Worm (Caenorhabditis elegans) whole organism, L4 larva: Measurements from ENCODE around the gene swsn-6.

Experiments
- F10B5.3 ChIP-seq: sonication (generic microtip); optimal IDR thresholded peaks from 2 replicates; lab custom pipeline; 2016; ENCODE audit warnings: mild to moderate bottlenecking, missing genetic modification characterization, missing compliant biosample characterization
- F37D6.2 ChIP-seq: sonication (generic microtip); optimal IDR thresholded peaks from 2 replicates; lab custom pipeline; 2016; ENCODE audit warnings: mild to moderate bottlenecking, missing genetic modification characterization, missing compliant biosample characterization
- R02D3.7 ChIP-seq: fragments of 150-350 bp; sonication (generic microtip); optimal IDR thresholded peaks from 3 replicates; lab custom pipeline; 2014; ENCODE audit warnings: missing biosample characterization, missing genetic modification characterization
- T20F7.1 ChIP-seq: fragments of 200-800 bp; sonication (Bioruptor generic); optimal IDR thresholded peaks from 2 replicates; lab custom pipeline; 2018; ENCODE audit warnings: mild to moderate bottlenecking, missing genetic modification characterization, missing compliant biosample characterization
- T26A8.4 ChIP-seq: fragments of 200-800 bp; sonication (Bioruptor generic); IDR thresholded peaks from 2 replicates; pipeline ENCODE4 v1.3.6; 2022; ENCODE audit warnings: missing genetic modification characterization, missing compliant biosample characterization
- ZK337.2 ChIP-seq: fragments of 200-800 bp; sonication (Bioruptor generic); IDR thresholded peaks from 2 replicates; pipeline ENCODE4 v1.3.6; 2022; ENCODE audit warnings: missing genetic modification reagents, missing genetic modification characterization, missing compliant biosample characterization
- ZK546.5 ChIP-seq, 2 experiments: sonication (generic microtip); optimal IDR thresholded peaks; 2 replicates each; lab custom pipeline; 2017; ENCODE audit warnings: missing biosample characterization in 2 of 2, missing genetic modification characterization in 2 of 2
- aha-1 ChIP-seq: fragments of 150-350 bp; peaks from one replicate; lab custom pipeline; 2014; ENCODE audit warnings: missing biosample characterization, missing genetic modification characterization
- aly-2 ChIP-seq: sonication (generic microtip); optimal IDR thresholded peaks from 2 replicates; lab custom pipeline; 2018; ENCODE audit warnings: missing biosample characterization, missing genetic modification characterization
- ceh-28 ChIP-seq: fragments of 150-350 bp; optimal IDR thresholded peaks from 2 replicates; lab custom pipeline; 2014; ENCODE audit warnings: missing biosample characterization, missing genetic modification reagents, missing genetic modification characterization
- ceh-32 ChIP-seq: sonication (generic microtip); optimal IDR thresholded peaks from 2 replicates; lab custom pipeline; 2016; ENCODE audit warnings: mild to moderate bottlenecking, missing genetic modification characterization, missing compliant biosample characterization; ENCODE audit not compliant: poor library complexity
- ceh-44 ChIP-seq: fragments of 200-800 bp; sonication (Bioruptor generic); IDR thresholded peaks from 2 replicates; pipeline ENCODE4 v1.3.6; 2022; ENCODE audit warnings: missing genetic modification reagents, missing genetic modification characterization, missing compliant biosample characterization
- ceh-62 ChIP-seq: sonication (generic microtip); optimal IDR thresholded peaks from 2 replicates; lab custom pipeline; 2017; ENCODE audit warnings: missing biosample characterization, missing genetic modification characterization
- cey-2 ChIP-seq: sonication (generic microtip); optimal IDR thresholded peaks from 3 replicates; lab custom pipeline; 2017; ENCODE audit warnings: missing genetic modification characterization, mild to moderate bottlenecking, missing compliant biosample characterization, antibody characterized with exemption, borderline replicate concordance; ENCODE audit not compliant: insufficient read depth
- dmd-9 ChIP-seq: fragments of 200-800 bp; sonication (Bioruptor generic); IDR thresholded peaks from 2 replicates; pipeline ENCODE4 v1.3.6; 2022; ENCODE audit warnings: missing genetic modification reagents, missing genetic modification characterization, missing compliant biosample characterization
- duxl-1 ChIP-seq: sonication (generic microtip); optimal IDR thresholded peaks from 2 replicates; lab custom pipeline; 2016; ENCODE audit warnings: mild to moderate bottlenecking, missing genetic modification characterization, moderate library complexity, missing compliant biosample characterization; ENCODE audit not compliant: poor library complexity
- dve-1 ChIP-seq: sonication (generic microtip); optimal IDR thresholded peaks from 2 replicates; lab custom pipeline; 2017; ENCODE audit warnings: antibody characterized with exemption, mild to moderate bottlenecking, missing genetic modification characterization, missing compliant biosample characterization; ENCODE audit not compliant: insufficient read depth
- egl-27 ChIP-seq: sonication (generic microtip); optimal IDR thresholded peaks from 3 replicates; lab custom pipeline; 2017; ENCODE audit warnings: missing biosample characterization, missing genetic modification reagents, missing genetic modification characterization
- fos-1 ChIP-seq: fragments of 150-350 bp; optimal IDR thresholded peaks from 2 replicates; lab custom pipeline; 2014; ENCODE audit warnings: missing biosample characterization, missing genetic modification characterization
- gei-8 ChIP-seq: fragments of 200-800 bp; sonication (Bioruptor generic); optimal IDR thresholded peaks from 2 replicates; lab custom pipeline; 2018; ENCODE audit warnings: mild to moderate bottlenecking, missing genetic modification characterization, missing compliant biosample characterization
- hif-1 ChIP-seq, 2 experiments: sonication (generic microtip); optimal IDR thresholded peaks; 2 replicates each; lab custom pipeline; 2016 to 2017; ENCODE audit warnings: missing compliant biosample characterization in 2 of 2, missing genetic modification characterization in 2 of 2, missing genetic modification reagents in 2 of 2, missing genotype in 2 of 2, mild to moderate bottlenecking in 1 of 2
- hlh-11 ChIP-seq: fragments of 200-800 bp; sonication (Bioruptor generic); optimal IDR thresholded peaks from 2 replicates; lab custom pipeline; 2018; ENCODE audit warnings: mild to moderate bottlenecking, missing genetic modification characterization, missing compliant biosample characterization
- hmg-1.1 ChIP-seq: fragments of 200-800 bp; sonication (Bioruptor generic); IDR thresholded peaks from 2 replicates; pipeline ENCODE4 v1.3.6; 2022; ENCODE audit warnings: missing genetic modification reagents, missing genetic modification characterization, missing compliant biosample characterization
- lim-7 ChIP-seq: fragments of 200-800 bp; sonication (Bioruptor generic); IDR thresholded peaks from 2 replicates; pipeline ENCODE4 v1.3.6; 2022; ENCODE audit warnings: missing genetic modification characterization, missing compliant biosample characterization
- lin-15B ChIP-seq: fragments of 150-350 bp; sonication (generic microtip); optimal IDR thresholded peaks from 3 replicates; lab custom pipeline; 2014; ENCODE audit warnings: missing biosample characterization, missing genetic modification characterization
- lin-38 ChIP-seq: fragments of 200-800 bp; sonication (Bioruptor generic); IDR thresholded peaks from 2 replicates; pipeline ENCODE4 v1.3.6; 2022; ENCODE audit warnings: missing genetic modification reagents, missing genetic modification characterization, missing compliant biosample characterization
- lin-39 ChIP-seq: fragments of 150-350 bp; optimal IDR thresholded peaks from 2 replicates; lab custom pipeline; 2014; ENCODE audit warnings: missing biosample characterization, missing genetic modification reagents, missing genetic modification characterization
- lsy-2 ChIP-seq, 2 experiments: fragments of 150-350 bp in 1 of 2; sonication (generic microtip) in 1 of 2; optimal IDR thresholded peaks; 2 replicates each; lab custom pipeline; 2014 to 2017; ENCODE audit warnings: missing biosample characterization in 2 of 2, missing genetic modification characterization in 2 of 2
- madf-9 ChIP-seq: fragments of 200-800 bp; sonication (Bioruptor generic); conservative IDR thresholded peaks from 2 replicates; pipeline ENCODE4 v1.3.6; 2022; ENCODE audit warnings: missing genetic modification reagents, missing genetic modification characterization, missing compliant biosample characterization
- mep-1 ChIP-seq: fragments of 150-350 bp; sonication (generic microtip); optimal IDR thresholded peaks from 3 replicates; lab custom pipeline; 2014; ENCODE audit warnings: missing biosample characterization, missing genetic modification characterization
- mes-2 ChIP-seq: sonication (generic microtip); optimal IDR thresholded peaks from 2 replicates; lab custom pipeline; 2016; ENCODE audit warnings: missing genotype, mild to moderate bottlenecking, missing genetic modification characterization, missing compliant biosample characterization; ENCODE audit not compliant: poor library complexity, severe bottlenecking
- mxl-2 ChIP-seq: fragments of 200-800 bp; sonication (Bioruptor generic); conservative IDR thresholded peaks from 2 replicates; pipeline ENCODE4 v1.3.6; 2022; ENCODE audit warnings: missing genetic modification reagents, missing genetic modification characterization, missing compliant biosample characterization
- mxl-3 ChIP-seq: fragments of 200-800 bp; sonication (Bioruptor generic); optimal IDR thresholded peaks from 2 replicates; lab custom pipeline; 2018; ENCODE audit warnings: mild to moderate bottlenecking, missing genetic modification characterization, missing compliant biosample characterization
- nhr-10 ChIP-seq: fragments of 150-350 bp; optimal IDR thresholded peaks from 2 replicates; lab custom pipeline; 2014; ENCODE audit warnings: missing biosample characterization, missing genetic modification characterization
- nhr-102 ChIP-seq: sonication (generic microtip); optimal IDR thresholded peaks from 2 replicates; lab custom pipeline; 2016; ENCODE audit warnings: mild to moderate bottlenecking, missing genetic modification characterization, moderate library complexity, missing compliant biosample characterization
- nhr-11 ChIP-seq: fragments of 150-350 bp; optimal IDR thresholded peaks from 2 replicates; lab custom pipeline; 2014; ENCODE audit warnings: missing biosample characterization, missing genetic modification characterization
- nhr-42 ChIP-seq: fragments of 200-800 bp; sonication (Bioruptor generic); IDR thresholded peaks from 2 replicates; pipeline ENCODE4 v1.3.6; 2022; ENCODE audit warnings: missing genetic modification characterization, missing compliant biosample characterization
- nhr-77 ChIP-seq: fragments of 150-350 bp; optimal IDR thresholded peaks from 2 replicates; lab custom pipeline; 2014; ENCODE audit warnings: missing biosample characterization, missing genetic modification characterization
- pha-4 ChIP-seq, 2 experiments: fragments of 150-350 bp in 1 of 2; fragments of 200-800 bp in 1 of 2; sonication (Bioruptor generic) in 1 of 2; IDR thresholded peaks in 1 of 2; optimal IDR thresholded peaks in 1 of 2; 2 replicates each; pipeline versions ENCODE4 v1.3.6 to Lab custom; 2014 to 2022; ENCODE audit warnings: missing genetic modification characterization in 2 of 2, missing genetic modification reagents in 2 of 2, missing biosample characterization in 1 of 2, missing compliant biosample characterization in 1 of 2
- php-3 ChIP-seq: fragments of 200-800 bp; sonication (Bioruptor generic); IDR thresholded peaks from 2 replicates; pipeline ENCODE4 v1.3.6; 2022; ENCODE audit warnings: missing genetic modification reagents, missing genetic modification characterization, missing compliant biosample characterization
- rbr-2 ChIP-seq: sonication (generic microtip); optimal IDR thresholded peaks from 2 replicates; lab custom pipeline; 2016; ENCODE audit warnings: missing genotype, missing genetic modification characterization, missing compliant biosample characterization
- set-16 ChIP-seq: fragments of 200-800 bp; sonication (Bioruptor generic); IDR thresholded peaks from 2 replicates; pipeline ENCODE4 v1.3.6; 2022; ENCODE audit warnings: missing genetic modification reagents, missing genetic modification characterization, missing compliant biosample characterization
- snpc-1.2 ChIP-seq: fragments of 200-800 bp; sonication (Bioruptor generic); IDR thresholded peaks from 2 replicates; pipeline ENCODE4 v1.3.6; 2022; ENCODE audit warnings: missing genetic modification reagents, missing genetic modification characterization, missing compliant biosample characterization
- unc-130 ChIP-seq: sonication (generic microtip); optimal IDR thresholded peaks from 2 replicates; lab custom pipeline; 2016; ENCODE audit warnings: missing genetic modification reagents, missing genetic modification characterization, missing compliant biosample characterization
- unc-39 ChIP-seq: sonication (generic microtip); optimal IDR thresholded peaks from 2 replicates; lab custom pipeline; 2017; ENCODE audit warnings: missing biosample characterization, missing genetic modification characterization
- unc-62 ChIP-seq, 3 experiments: fragments of 150-350 bp in 1 of 3; sonication (generic microtip); optimal IDR thresholded peaks in 2 of 3; peaks in 1 of 3; 1 replicate in 1 of 3; 2 replicates in 2 of 3; lab custom pipeline; 2014 to 2017; ENCODE audit warnings: missing biosample characterization in 3 of 3, missing genetic modification characterization in 3 of 3, missing genetic modification reagents in 3 of 3, missing genotype in 1 of 3
- vab-7 ChIP-seq: fragments of 200-800 bp; sonication (Bioruptor generic); IDR thresholded peaks from 2 replicates; pipeline ENCODE4 v1.3.6; 2022; ENCODE audit warnings: missing genetic modification reagents, missing genetic modification characterization, missing compliant biosample characterization
- zfp-3 ChIP-seq: fragments of 200-800 bp; sonication (Bioruptor generic); conservative IDR thresholded peaks from 2 replicates; pipeline ENCODE4 v1.3.6; 2022; ENCODE audit warnings: missing genetic modification reagents, missing genetic modification characterization, missing compliant biosample characterization
- ztf-11 ChIP-seq: fragments of 150-350 bp; optimal IDR thresholded peaks from 2 replicates; lab custom pipeline; 2014; ENCODE audit warnings: missing biosample characterization, missing genetic modification characterization
- ztf-7 ChIP-seq: fragments of 150-350 bp; optimal IDR thresholded peaks from 2 replicates; lab custom pipeline; 2014; ENCODE audit warnings: missing biosample characterization, missing genetic modification characterization

swsn-6 gene

DNA sequence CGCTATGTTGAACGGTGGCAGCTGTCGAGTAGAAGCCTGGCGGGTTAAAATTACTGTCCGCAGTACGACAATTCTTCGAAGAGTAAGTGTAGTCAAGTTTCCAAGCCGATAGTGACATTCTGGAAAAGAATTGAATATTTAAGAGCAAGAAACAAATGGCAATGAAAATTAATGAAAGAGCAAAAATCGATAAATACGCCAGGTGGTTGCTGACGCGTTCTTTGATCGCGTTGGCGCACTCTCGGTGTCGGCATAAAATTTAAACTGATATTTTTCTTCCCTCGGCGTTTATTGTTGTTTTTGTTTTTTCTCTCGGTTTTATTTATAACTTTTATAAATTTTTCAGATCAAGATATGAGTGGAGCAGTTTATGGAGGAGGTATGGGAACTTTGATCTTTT, at the start of gene swsn-6, which contains the start of gene perm-3:
Gene swsn-6 (plus strand): TSS at position 347 of the 400 bp plus-strand sequence.
Gene perm-3 (minus strand): TSS at position 118 of the 400 bp plus-strand sequence.
- TF ChIP-seq hlh-11 (tag; lab: Kevin White, UChicago) (peak; percentile 63), dve-1 (tag; lab: Kevin White, UChicago) (peak; percentile 62), ceh-62 (no peak), egl-27 (tag; lab: Kevin White, UChicago) (no peak), vab-7 (GFP tag; lab: Robert Waterston, UW) (no peak), nhr-42 (GFP tag; lab: Robert Waterston, UW) (no peak), nhr-10 (no peak), fos-1 (no peak), lin-39 (no peak), lim-7 (GFP tag; lab: Robert Waterston, UW) (no peak), hmg-1.1 (GFP tag; lab: Robert Waterston, UW) (peak; percentile 68), F10B5.3 (tag; lab: Kevin White, UChicago) (peak; percentile 47), nhr-11 (tag; lab: Kevin White, UChicago) (peak; percentile 19), aly-2 (tag; lab: Kevin White, UChicago) (no peak), dmd-9 (no peak), unc-39 (tag; lab: Kevin White, UChicago) (no peak), lin-38 (GFP tag; lab: Robert Waterston, UW) (peak; percentile 84), lsy-2 (tag; optimal IDR thresholded peaks at IDR 0.05; lab: Kevin White, UChicago) (peak; percentile 24 to 89), ceh-44 (GFP tag; lab: Robert Waterston, UW) (no peak), ztf-11 (tag; lab: Kevin White, UChicago) (no peak), pha-4 (GFP tag; IDR thresholded peaks at IDR 0.05; lab: Robert Waterston, UW) (peak; percentile 50; the same call in 1 of the 2 replicates), pha-4 (tag; optimal IDR thresholded peaks at IDR 0.05; lab: Kevin White, UChicago) (peak; percentile 50), R02D3.7 (tag; lab: Kevin White, UChicago) (no peak), nhr-77 (tag; lab: Kevin White, UChicago) (peak; percentile 42), ceh-32 (tag; lab: Kevin White, UChicago) (no peak), snpc-1.2 (peak; percentile 82), madf-9 (GFP tag; lab: Robert Waterston, UW) (0 out of 2 replicates have a peak, but pooled peaks have one; percentile 36), php-3 (GFP tag; lab: Robert Waterston, UW) (0 out of 2 replicates have a peak, but pooled peaks have one; percentile 45), T20F7.1 (GFP tag; lab: Kevin White, UChicago) (peak; percentile 41), F37D6.2 (tag; lab: Kevin White, UChicago) (peak; percentile 70), lin-15B (tag; lab: Kevin White, UChicago) (no peak), ZK337.2 (no peak), mes-2 (tag; lab: Kevin White, UChicago) (peak; percentile 90), unc-62 (GFP tag; optimal IDR thresholded peaks at IDR 0.05 in 1 of 2; lab: Kevin White, UChicago) (no peak), unc-62 (tag; optimal IDR thresholded peaks at IDR 0.05; lab: Kevin White, UChicago) (no peak), mxl-2 (GFP tag; lab: Robert Waterston, UW) (no peak), mep-1 (tag; lab: Kevin White, UChicago) (peak; percentile 78), rbr-2 (peak; percentile 78), ceh-28 (tag; lab: Kevin White, UChicago) (peak; percentile 44), ztf-7 (tag; lab: Kevin White, UChicago) (peak; percentile 64), ZK546.5 (tag; optimal IDR thresholded peaks at IDR 0.05; lab: Kevin White, UChicago) (no peak), unc-130 (GFP tag; lab: Kevin White, UChicago) (no peak), T26A8.4 (GFP tag; lab: Robert Waterston, UW) (no peak), aha-1 (peak; percentile 32), nhr-102 (tag; lab: Kevin White, UChicago) (peak; percentile 76), zfp-3 (GFP tag; lab: Robert Waterston, UW) (0 out of 2 replicates have a peak, but pooled peaks have one; percentile 54), cey-2 (no peak), gei-8 (GFP tag; lab: Kevin White, UChicago) (no peak), set-16 (no peak), hif-1 (tag; optimal IDR thresholded peaks at IDR 0.05; lab: Kevin White, UChicago) (no peak), duxl-1 (tag; lab: Kevin White, UChicago) (peak; percentile 52), mxl-3 (no peak)
